Fruit fly (Drosophila melanogaster) whole organism: ENCODE results near the gene CG11672.

Source experiments
- CG8478 ChIP-seq: fragments of >200 bp; optimal IDR thresholded peaks from 2 replicates; lab custom pipeline; 2018; ENCODE audit warnings: inconsistent platforms
- Dll ChIP-seq: fragments of >200 bp; optimal IDR thresholded peaks from 2 replicates; lab custom pipeline; 2017
- EcR ChIP-seq, 2 experiments: fragments of >200 bp; optimal IDR thresholded peaks; 2 replicates each; lab custom pipeline; 2017; ENCODE audit warnings: missing biosample characterization in 2 of 2, missing genetic modification characterization in 2 of 2, missing genetic modification reagents in 2 of 2
- pan ChIP-seq: fragments of >200 bp; optimal IDR thresholded peaks from 2 replicates; lab custom pipeline; 2017
- psq ChIP-seq: fragments of >200 bp; optimal IDR thresholded peaks from 2 replicates; lab custom pipeline; 2017
- usp ChIP-seq: fragments of >200 bp; optimal IDR thresholded peaks from 2 replicates; lab custom pipeline; 2017; ENCODE audit warnings: missing biosample characterization, missing genetic modification characterization, mixed read lengths

The CG11672 gene

dm6 chr3R:8303848-8304247, 13.5 kb upstream of the CG11672 start, which contains the start of gene nac:
Gene nac, minus strand, starts transcription at chr3R:8304023.
- TF ChIP-seq EcR (GFP tag; optimal IDR thresholded peaks at IDR 0.05; lab: Kevin White, UChicago) (no peak), CG8478 (lab: Kevin White, UChicago) (no peak), Dll (no peak), psq (lab: Kevin White, UChicago) (no peak), usp (GFP tag; lab: Kevin White, UChicago) (no peak)

- TF ChIP-seq CG8478 (lab: Kevin White, UChicago) (no peak), psq (lab: Kevin White, UChicago) (no peak), pan (lab: Kevin White, UChicago) (no peak), EcR (GFP tag; optimal IDR thresholded peaks at IDR 0.05; lab: Kevin White, UChicago) (no peak), usp (GFP tag; lab: Kevin White, UChicago) (no peak), Dll (no peak)
Observed at dm6 chr3R:8300928-8301752, 10.8 kb upstream of the CG11672 start, which contains the start of the genes CG9626 and mRpL1. Gene CG9626, minus strand, starts transcription at chr3R:8300978. Gene mRpL1, plus strand, starts transcription at chr3R:8301440.

dm6 chr3R:8292034-8292433, 1.7 kb upstream of the CG11672 start, which contains the start of gene CG31463:
Gene CG31463, plus strand, starts transcription at chr3R:8292335.
- TF ChIP-seq EcR (GFP tag; optimal IDR thresholded peaks at IDR 0.05; lab: Kevin White, UChicago) (no peak), CG8478 (lab: Kevin White, UChicago) (no peak), psq (lab: Kevin White, UChicago) (no peak), pan (lab: Kevin White, UChicago) (no peak), usp (GFP tag; lab: Kevin White, UChicago) (no peak), Dll (no peak)

- TF ChIP-seq CG8478 (lab: Kevin White, UChicago) (no peak), Dll (no peak), usp (GFP tag; lab: Kevin White, UChicago) (no peak), EcR (GFP tag; optimal IDR thresholded peaks at IDR 0.05; lab: Kevin White, UChicago) (no peak), psq (lab: Kevin White, UChicago) (no peak), pan (lab: Kevin White, UChicago) (no peak)
Observed at dm6 chr3R:8290940-8291339, 562 bp upstream of the CG11672 start, which contains the start of gene CG31464. Gene CG31464, plus strand, starts transcription at chr3R:8291240.

dm6 chr3R:8288790-8289189, 1.6 kb downstream of the CG11672 start:
- TF ChIP-seq usp (GFP tag; lab: Kevin White, UChicago): no peak
- no peak for TF ChIP-seq CG8478 (lab: Kevin White, UChicago)
- no peak for TF ChIP-seq Dll

DNA sequence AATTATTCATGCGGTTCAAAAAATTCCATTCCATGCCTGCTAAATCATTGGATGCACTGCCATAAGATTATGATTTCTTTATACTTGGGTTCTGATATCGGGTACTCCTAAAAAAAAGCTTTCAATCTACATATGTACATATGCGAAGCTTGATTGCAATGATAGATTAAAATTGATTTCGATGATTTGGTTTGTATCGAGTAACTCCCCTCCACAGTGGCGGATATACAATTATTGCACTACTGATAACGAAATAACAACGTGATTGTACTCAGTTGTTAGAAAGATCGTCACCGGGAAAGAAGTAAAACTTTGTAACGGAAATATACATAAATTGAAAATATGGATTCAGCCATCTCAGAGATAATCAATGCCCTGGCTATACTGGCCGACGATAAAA, 2.7 kb downstream of the CG11672 start, which contains the start of gene Nazo:
Nazo (plus strand) TSS at position 180 of the 400 bp plus-strand sequence.
- TF ChIP-seq Dll (no peak), pan (lab: Kevin White, UChicago) (no peak), usp (GFP tag; lab: Kevin White, UChicago) (no peak), EcR (GFP tag; optimal IDR thresholded peaks at IDR 0.05; lab: Kevin White, UChicago) (no peak), CG8478 (lab: Kevin White, UChicago) (no peak), psq (lab: Kevin White, UChicago) (no peak)

DNA sequence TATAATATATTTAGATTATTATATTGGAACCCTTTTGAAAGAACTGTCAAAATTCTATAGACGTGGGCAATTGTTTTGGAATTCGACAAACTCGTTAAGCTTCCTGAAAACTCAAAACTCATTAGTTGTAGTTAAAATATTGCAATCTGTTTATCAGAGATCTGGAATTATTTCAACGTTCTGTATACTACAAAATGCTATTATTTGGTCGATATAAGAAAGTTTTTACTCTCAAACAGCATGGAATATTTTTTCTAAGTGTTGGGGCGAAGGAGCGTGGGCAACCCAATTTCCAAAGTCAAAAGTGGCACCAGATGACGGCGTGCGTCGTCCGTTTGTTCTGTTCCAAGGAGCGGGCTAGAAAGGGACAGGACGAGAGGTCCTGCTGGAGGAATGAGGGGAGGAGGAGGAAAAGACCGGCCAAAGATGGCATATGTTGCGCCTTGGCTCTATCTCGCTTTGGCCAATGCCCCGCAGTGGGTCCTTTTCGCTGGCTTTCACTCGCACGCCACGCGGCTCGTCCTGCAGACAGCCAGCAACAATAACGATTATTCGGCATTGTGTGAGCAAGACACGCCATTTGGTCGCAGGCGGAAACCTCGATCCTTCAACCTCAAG, 4.5 kb downstream of the CG11672 start:
- TF ChIP-seq EcR (GFP tag; optimal IDR thresholded peaks at IDR 0.05; lab: Kevin White, UChicago) (no peak), Dll (no peak), usp (GFP tag; lab: Kevin White, UChicago) (no peak), pan (lab: Kevin White, UChicago) (no peak)

DNA sequence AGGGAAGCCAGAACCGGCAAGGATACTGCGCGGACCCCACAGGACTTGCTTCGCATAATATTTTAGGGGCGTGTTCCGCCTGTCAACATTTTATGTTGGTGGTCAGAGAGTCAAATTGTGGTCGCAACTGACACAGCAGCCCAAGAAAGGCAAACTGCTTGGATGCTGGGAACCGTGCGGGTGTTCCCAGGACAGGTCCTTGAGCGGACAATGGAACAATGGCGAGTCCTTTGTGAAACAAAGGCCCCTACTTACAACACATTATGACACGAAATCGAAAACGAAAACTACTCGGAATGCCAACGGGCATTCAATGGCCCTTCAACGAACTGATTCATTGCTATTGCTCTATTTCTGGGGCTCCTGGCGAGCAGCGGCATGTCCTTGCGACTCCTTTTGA, 6.1 kb downstream of the CG11672 start:
- TF ChIP-seq CG8478 (lab: Kevin White, UChicago): no peak
- TF ChIP-seq pan (lab: Kevin White, UChicago): no peak
- TF ChIP-seq usp (GFP tag; lab: Kevin White, UChicago): no peak
- no peak for TF ChIP-seq psq (lab: Kevin White, UChicago)
- no peak for TF ChIP-seq Dll
- no peak for TF ChIP-seq EcR (GFP tag; optimal IDR thresholded peaks at IDR 0.05; lab: Kevin White, UChicago)

DNA sequence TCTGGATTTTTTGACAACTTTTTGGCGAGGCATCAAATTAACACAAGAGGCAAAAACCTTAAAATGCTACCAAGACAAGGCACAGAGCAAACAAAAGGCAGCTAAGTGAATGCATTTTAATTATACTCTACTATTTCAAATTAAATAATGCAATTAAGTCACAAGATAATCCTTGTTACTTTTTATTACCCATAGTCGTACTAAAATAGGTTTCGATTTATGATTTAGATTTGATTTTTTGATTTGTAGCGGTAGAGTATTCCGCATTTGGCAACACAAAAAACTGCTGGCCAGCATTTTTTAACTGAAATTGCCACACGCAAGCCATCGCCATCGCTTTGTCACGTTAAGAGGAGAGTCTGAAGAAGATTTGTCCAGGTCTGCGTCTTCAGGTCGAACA, 7.7 kb downstream of the CG11672 start:
- TF ChIP-seq usp (GFP tag; lab: Kevin White, UChicago): no peak
- TF ChIP-seq pan (lab: Kevin White, UChicago): no peak
- no peak for TF ChIP-seq Dll
- no peak for TF ChIP-seq EcR (GFP tag; optimal IDR thresholded peaks at IDR 0.05; lab: Kevin White, UChicago)
- no peak for TF ChIP-seq psq (lab: Kevin White, UChicago)
- TF ChIP-seq CG8478 (lab: Kevin White, UChicago): no peak

DNA sequence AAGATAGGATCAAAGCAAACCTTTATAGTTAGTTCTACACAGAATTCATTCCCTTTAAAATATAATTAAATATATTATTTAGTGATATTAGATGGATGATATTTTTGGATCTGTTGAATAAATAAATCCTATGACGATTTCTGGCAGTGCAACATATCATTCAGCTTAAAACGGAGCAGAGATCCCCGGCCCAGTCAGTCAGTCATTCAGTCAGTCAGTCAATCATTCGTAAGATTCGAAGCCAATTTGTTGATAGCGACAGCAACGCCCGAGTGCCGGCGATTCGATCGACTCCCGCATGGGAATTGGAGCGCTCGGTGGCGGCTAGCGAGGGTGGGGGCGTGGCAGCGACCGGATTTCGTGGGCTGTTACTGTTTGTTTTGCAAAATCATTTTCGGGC, 10.4 kb downstream of the CG11672 start:
- no peak for TF ChIP-seq pan (lab: Kevin White, UChicago)
- TF ChIP-seq Dll: no peak
- no peak for TF ChIP-seq psq (lab: Kevin White, UChicago)
- no peak for TF ChIP-seq CG8478 (lab: Kevin White, UChicago)
- TF ChIP-seq EcR (GFP tag; optimal IDR thresholded peaks at IDR 0.05; lab: Kevin White, UChicago): no peak
- no peak for TF ChIP-seq usp (GFP tag; lab: Kevin White, UChicago)

DNA sequence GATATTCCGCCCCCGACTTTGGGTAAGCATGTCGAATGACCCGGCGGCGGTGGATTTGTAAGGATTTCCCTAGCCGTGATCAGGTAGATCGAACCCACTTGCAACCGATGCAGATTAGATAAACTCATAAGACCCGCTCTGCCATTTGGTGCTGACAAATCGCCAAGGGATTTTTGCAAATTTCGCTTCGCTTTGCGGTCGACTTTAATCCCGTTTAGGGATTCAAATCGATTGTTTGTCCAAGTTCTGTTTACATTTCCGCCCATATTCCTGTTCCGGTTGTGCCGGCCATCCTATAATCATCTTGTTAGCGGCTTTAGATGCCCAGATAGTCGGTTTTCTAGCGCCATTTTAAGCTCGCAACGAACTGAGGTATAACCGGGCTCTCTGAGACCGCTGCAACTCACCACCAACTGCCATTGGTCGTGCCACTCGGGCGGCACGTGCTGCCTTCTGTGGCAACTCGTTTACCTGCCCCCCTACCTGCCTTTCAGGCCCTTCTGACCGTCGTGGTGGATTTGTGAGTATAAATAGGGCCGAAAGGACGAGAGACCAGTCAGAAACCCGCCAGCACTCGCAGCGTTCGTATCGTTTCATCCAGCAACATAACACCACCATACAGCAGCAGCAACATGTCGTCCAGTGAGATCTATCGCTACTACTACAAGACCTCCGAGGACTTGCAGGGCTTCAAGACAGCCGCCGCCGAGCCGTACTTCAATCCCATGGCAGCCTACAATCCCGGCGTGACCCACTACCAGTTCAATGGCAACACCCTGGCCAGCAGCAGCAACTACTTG, 12.7 kb downstream of the CG11672 start, which contains the start of gene ato:
ato (plus strand) TSS at position 559 of the 800 bp plus-strand sequence.
- TF ChIP-seq psq (lab: Kevin White, UChicago): no peak
- no peak for TF ChIP-seq EcR (GFP tag; optimal IDR thresholded peaks at IDR 0.05; lab: Kevin White, UChicago)
- no peak for TF ChIP-seq usp (GFP tag; lab: Kevin White, UChicago)
- TF ChIP-seq pan (lab: Kevin White, UChicago): no peak
- no peak for TF ChIP-seq CG8478 (lab: Kevin White, UChicago)
- TF ChIP-seq Dll: no peak
